Fruit fly (Drosophila melanogaster) whole organism, embryonic: ENCODE measurements around the gene CG4115.

Source experiments
- Awh ChIP-seq: fragments of 200-800 bp; sonication (Bioruptor generic); IDR thresholded peaks from 2 replicates; pipeline ENCODE4, ENCODE4 v1.3.6; 2022; ENCODE audit warnings: missing biosample characterization, missing genetic modification characterization
- CG10462 ChIP-seq: fragments of 200-800 bp; sonication (Bioruptor generic); optimal IDR thresholded peaks from 2 replicates; lab custom pipeline; 2016; ENCODE audit warnings: missing biosample characterization, missing genetic modification characterization
- CG1832 ChIP-seq: fragments of 200-800 bp; sonication (Bioruptor generic); optimal IDR thresholded peaks from 2 replicates; lab custom pipeline; 2017; ENCODE audit warnings: missing biosample characterization, mild to moderate bottlenecking, missing genetic modification characterization, inconsistent platforms
- E2f1 ChIP-seq: fragments of 200-800 bp; sonication (Bioruptor generic); IDR thresholded peaks from 2 replicates; pipeline ENCODE4 v1.3.6; 2022; ENCODE audit warnings: missing biosample characterization, missing genetic modification characterization
- HLH54F ChIP-seq: fragments of 200-800 bp; sonication (Bioruptor generic); optimal IDR thresholded peaks from 3 replicates; lab custom pipeline; 2016; ENCODE audit warnings: missing biosample characterization, missing genetic modification characterization
- Hsf ChIP-seq: fragments of 200-800 bp; sonication (Bioruptor generic); optimal IDR thresholded peaks from 3 replicates; lab custom pipeline; 2016; ENCODE audit warnings: missing biosample characterization, missing genetic modification characterization
- Pdp1 ChIP-seq, 2 experiments: fragments of 200-800 bp; sonication (Bioruptor generic); optimal IDR thresholded peaks; 3 replicates each; lab custom pipeline; 2016; ENCODE audit warnings: missing biosample characterization in 2 of 2, missing genetic modification characterization in 2 of 2, mild to moderate bottlenecking in 1 of 2, moderate library complexity in 1 of 2
- chn ChIP-seq: fragments of 200-800 bp; sonication (Bioruptor generic); optimal IDR thresholded peaks from 2 replicates; lab custom pipeline; 2016; ENCODE audit warnings: missing biosample characterization, missing genetic modification characterization
- danr ChIP-seq: fragments of 200-800 bp; sonication (Bioruptor generic); IDR thresholded peaks from 2 replicates; pipeline ENCODE4 v1.3.6; 2022; ENCODE audit warnings: missing biosample characterization, missing genetic modification characterization
- esg ChIP-seq: fragments of 200-800 bp; sonication (Bioruptor generic); conservative IDR thresholded peaks from 2 replicates; pipeline ENCODE4 v1.3.6; 2022; ENCODE audit warnings: missing biosample characterization, missing genetic modification characterization
- ftz-f1 ChIP-seq: fragments of 200-800 bp; sonication (Bioruptor generic); optimal IDR thresholded peaks from 2 replicates; lab custom pipeline; 2016; ENCODE audit warnings: missing biosample characterization, missing genetic modification characterization
- lab ChIP-seq: fragments of 200-800 bp; sonication (Bioruptor generic); optimal IDR thresholded peaks from 3 replicates; lab custom pipeline; 2017; ENCODE audit warnings: missing biosample characterization, missing genetic modification characterization, mild to moderate bottlenecking, moderate library complexity, missing genetic modification reagents
- wdn ChIP-seq: fragments of 200-800 bp; sonication (Bioruptor generic); IDR thresholded peaks from 2 replicates; pipeline ENCODE4 v1.3.6; 2022; ENCODE audit warnings: missing biosample characterization, missing genetic modification characterization
- yki ChIP-seq: fragments of >200 bp; optimal IDR thresholded peaks from 3 replicates; lab custom pipeline; 2018

dm6 chr3R:12383784-12384183 is 24.0 kb downstream of the CG4115 start:
- TF ChIP-seq Awh (GFP tag; lab: Robert Waterston, UW) (no peak), ftz-f1 (no peak), chn (GFP tag; lab: Kevin White, UChicago) (no peak), lab (GFP tag; lab: Kevin White, UChicago) (no peak), esg (no peak), danr (no peak), Hsf (GFP tag; lab: Kevin White, UChicago) (no peak), yki (lab: Kevin White, UChicago) (no peak), CG10462 (GFP tag; lab: Kevin White, UChicago) (no peak), Pdp1 (GFP tag; optimal IDR thresholded peaks at IDR 0.05; lab: Kevin White, UChicago) (no peak), wdn (GFP tag; lab: Robert Waterston, UW) (no peak), E2f1 (no peak), HLH54F (no peak), CG1832 (GFP tag; lab: Kevin White, UChicago) (no peak)
